Worm (Caenorhabditis elegans) whole organism, L1 larva: Measurements from ENCODE around the gene H20E11.1.

Experiments used
- C16A3.4 ChIP-seq: fragments of 150-350 bp; optimal IDR thresholded peaks from 2 replicates; lab custom pipeline; 2014; ENCODE audit warnings: missing biosample characterization, missing genetic modification characterization
- C34B4.2 ChIP-seq: sonication (generic microtip); optimal IDR thresholded peaks from 2 replicates; lab custom pipeline; 2017; ENCODE audit warnings: mild to moderate bottlenecking, missing genetic modification characterization, missing compliant biosample characterization
- aha-1 ChIP-seq: fragments of 150-350 bp; optimal IDR thresholded peaks from 2 replicates; lab custom pipeline; 2014; ENCODE audit warnings: missing biosample characterization, missing genetic modification characterization
- alr-1 ChIP-seq: fragments of 200-800 bp; sonication (Bioruptor generic); optimal IDR thresholded peaks from 2 replicates; lab custom pipeline; 2018; ENCODE audit warnings: borderline replicate concordance, mild to moderate bottlenecking, missing genetic modification characterization, missing compliant biosample characterization
- aly-2 ChIP-seq: fragments of 150-350 bp; optimal IDR thresholded peaks from 2 replicates; lab custom pipeline; 2014; ENCODE audit warnings: missing biosample characterization, missing genetic modification characterization
- ama-1 ChIP-seq: fragments of 150-350 bp; optimal IDR thresholded peaks from 2 replicates; lab custom pipeline; 2014
- ceh-8 ChIP-seq: fragments of 200-800 bp; sonication (Bioruptor generic); optimal IDR thresholded peaks from 2 replicates; lab custom pipeline; 2018; ENCODE audit warnings: mild to moderate bottlenecking, missing genetic modification characterization, moderate library complexity, missing compliant biosample characterization
- ceh-88 ChIP-seq: fragments of 200-800 bp; sonication (Bioruptor generic); IDR thresholded peaks from 2 replicates; pipeline ENCODE4 v1.3.6; 2022; ENCODE audit warnings: missing genetic modification characterization, missing compliant biosample characterization
- ces-1 ChIP-seq: fragments of 150-350 bp; optimal IDR thresholded peaks from 2 replicates; lab custom pipeline; 2014; ENCODE audit warnings: missing biosample characterization, missing genetic modification reagents, missing genetic modification characterization
- dpl-1 ChIP-seq, 3 experiments: fragments of 150-350 bp in 2 of 3; sonication (generic microtip) in 1 of 3; optimal IDR thresholded peaks; 2 replicates each; lab custom pipeline; 2014 to 2017; ENCODE audit warnings: missing biosample characterization in 3 of 3, missing genetic modification characterization in 3 of 3, missing genetic modification reagents in 3 of 3
- efl-3 ChIP-seq: fragments of 200-800 bp; sonication (Bioruptor generic); optimal IDR thresholded peaks from 2 replicates; lab custom pipeline; 2018; ENCODE audit warnings: mild to moderate bottlenecking, missing genetic modification characterization, missing compliant biosample characterization
- egl-27 ChIP-seq, 2 experiments: fragments of 150-350 bp in 1 of 2; sonication (generic microtip); optimal IDR thresholded peaks; 3 replicates each; lab custom pipeline; 2017 to 2018; ENCODE audit warnings: missing biosample characterization in 2 of 2, missing genetic modification characterization in 2 of 2, missing genetic modification reagents in 2 of 2
- elt-2 ChIP-seq: sonication (generic microtip); optimal IDR thresholded peaks from 2 replicates; lab custom pipeline; 2016; ENCODE audit warnings: missing genetic modification characterization, mild to moderate bottlenecking, inconsistent platforms, missing compliant biosample characterization, missing genetic modification reagents
- fkh-10 ChIP-seq: sonication (generic microtip); optimal IDR thresholded peaks from 2 replicates; lab custom pipeline; 2017; ENCODE audit warnings: missing biosample characterization, missing genetic modification reagents, missing genetic modification characterization
- fkh-8 ChIP-seq: sonication (generic microtip); optimal IDR thresholded peaks from 2 replicates; lab custom pipeline; 2016; ENCODE audit warnings: mild to moderate bottlenecking, missing genetic modification characterization, missing compliant biosample characterization
- fos-1 ChIP-seq: fragments of 150-350 bp; optimal IDR thresholded peaks from 2 replicates; lab custom pipeline; 2014; ENCODE audit warnings: missing biosample characterization, missing genetic modification characterization
- hlh-17 ChIP-seq: fragments of 200-800 bp; sonication (Bioruptor generic); optimal IDR thresholded peaks from 2 replicates; lab custom pipeline; 2018; ENCODE audit warnings: missing genetic modification characterization, mild to moderate bottlenecking, missing compliant biosample characterization, moderate library complexity, borderline replicate concordance
- irx-1 ChIP-seq: sonication (generic microtip); optimal IDR thresholded peaks from 2 replicates; lab custom pipeline; 2016; ENCODE audit warnings: missing genetic modification characterization, missing compliant biosample characterization
- lin-14 ChIP-seq: fragments of 200-800 bp; sonication (Bioruptor generic); optimal IDR thresholded peaks from 2 replicates; lab custom pipeline; 2018; ENCODE audit warnings: mild to moderate bottlenecking, missing genetic modification characterization, moderate library complexity, missing compliant biosample characterization
- lin-15B ChIP-seq: fragments of 150-350 bp; sonication (generic microtip); optimal IDR thresholded peaks from 3 replicates; lab custom pipeline; 2014; ENCODE audit warnings: missing biosample characterization, missing genetic modification characterization
- lin-35 ChIP-seq, 2 experiments: fragments of 150-350 bp; optimal IDR thresholded peaks; 2 replicates each; lab custom pipeline; 2014; ENCODE audit warnings: missing biosample characterization in 2 of 2, missing genetic modification characterization in 2 of 2, missing genetic modification reagents in 2 of 2
- lin-39 ChIP-seq: fragments of 150-350 bp; optimal IDR thresholded peaks from 2 replicates; lab custom pipeline; 2014; ENCODE audit warnings: missing biosample characterization, missing genetic modification reagents, missing genetic modification characterization
- lsy-2 ChIP-seq, 2 experiments: fragments of 150-350 bp; optimal IDR thresholded peaks; 2 replicates each; lab custom pipeline; 2014; ENCODE audit warnings: missing biosample characterization in 2 of 2, missing genetic modification characterization in 2 of 2
- mef-2 ChIP-seq: fragments of 150-350 bp; optimal IDR thresholded peaks from 2 replicates; lab custom pipeline; 2014; ENCODE audit warnings: missing biosample characterization, missing genetic modification characterization
- nhr-237 ChIP-seq: fragments of 150-350 bp; optimal IDR thresholded peaks from 2 replicates; lab custom pipeline; 2014; ENCODE audit warnings: missing biosample characterization, missing genetic modification characterization
- nhr-84 ChIP-seq: sonication (generic microtip); optimal IDR thresholded peaks from 2 replicates; lab custom pipeline; 2017; ENCODE audit warnings: missing biosample characterization, missing genetic modification characterization
- nhr-85 ChIP-seq: sonication (generic microtip); peaks from one replicate; lab custom pipeline; 2016; ENCODE audit warnings: missing genetic modification characterization, inconsistent platforms, missing compliant biosample characterization
- nhr-90 ChIP-seq: sonication (generic microtip); optimal IDR thresholded peaks from 2 replicates; lab custom pipeline; 2016; ENCODE audit warnings: mild to moderate bottlenecking, missing genetic modification characterization, missing compliant biosample characterization; ENCODE audit not compliant: poor library complexity
- pax-3 ChIP-seq: fragments of 200-800 bp; sonication (Bioruptor generic); optimal IDR thresholded peaks from 2 replicates; lab custom pipeline; 2018; ENCODE audit warnings: mild to moderate bottlenecking, missing genetic modification characterization, moderate library complexity, missing compliant biosample characterization
- pqm-1 ChIP-seq: sonication (generic microtip); optimal IDR thresholded peaks from 3 replicates; lab custom pipeline; 2017; ENCODE audit warnings: missing biosample characterization, missing genetic modification characterization
- rnt-1 ChIP-seq: sonication (generic microtip); optimal IDR thresholded peaks from 2 replicates; lab custom pipeline; 2016; ENCODE audit warnings: mild to moderate bottlenecking, missing genetic modification characterization, moderate library complexity, missing compliant biosample characterization
- skn-1 ChIP-seq: fragments of 150-350 bp; optimal IDR thresholded peaks from 2 replicates; lab custom pipeline; 2014; ENCODE audit warnings: missing biosample characterization, missing genetic modification characterization
- sox-4 ChIP-seq: sonication (generic microtip); optimal IDR thresholded peaks from 2 replicates; lab custom pipeline; 2016; ENCODE audit warnings: missing genetic modification characterization, missing compliant biosample characterization
- sptf-1 ChIP-seq: fragments of 150-350 bp; optimal IDR thresholded peaks from 2 replicates; lab custom pipeline; 2014; ENCODE audit warnings: missing biosample characterization, missing genetic modification characterization
- swsn-7 ChIP-seq: sonication (generic microtip); optimal IDR thresholded peaks from 2 replicates; lab custom pipeline; 2016; ENCODE audit warnings: missing genetic modification characterization, missing compliant biosample characterization
- unc-130 ChIP-seq: fragments of 150-350 bp; optimal IDR thresholded peaks from 2 replicates; lab custom pipeline; 2017; ENCODE audit warnings: missing biosample characterization, missing genetic modification characterization, inconsistent platforms
- unc-86 ChIP-seq: sonication (generic microtip); optimal IDR thresholded peaks from 2 replicates; lab custom pipeline; 2016; ENCODE audit warnings: missing genetic modification characterization, missing compliant biosample characterization
- unc-98 ChIP-seq: fragments of 200-800 bp; sonication (Bioruptor generic); IDR thresholded peaks from 2 replicates; pipeline ENCODE4 v1.3.6; 2022; ENCODE audit warnings: missing genetic modification characterization, missing compliant biosample characterization
- xbp-1 ChIP-seq: sonication (generic microtip); optimal IDR thresholded peaks from 2 replicates; lab custom pipeline; 2016; ENCODE audit warnings: missing genetic modification characterization, missing compliant biosample characterization
- zip-4 ChIP-seq: fragments of 200-800 bp; sonication (Bioruptor generic); optimal IDR thresholded peaks from 2 replicates; lab custom pipeline; 2018; ENCODE audit warnings: mild to moderate bottlenecking, missing genetic modification characterization, moderate library complexity, missing compliant biosample characterization

H20E11.1 gene

ce11 chrIV:6793310-6793966 lies 36.5 kb upstream of the H20E11.1 start:
- TF ChIP-seq C34B4.2 (tag; lab: Kevin White, UChicago) (no peak), lin-35 (GFP tag; optimal IDR thresholded peaks at IDR 0.05; lab: Kevin White, UChicago) (no peak), unc-130 (tag; lab: Kevin White, UChicago) (no peak), efl-3 (GFP tag; lab: Kevin White, UChicago) (no peak), ceh-88 (no peak), alr-1 (tag; lab: Kevin White, UChicago) (no peak), sox-4 (tag; lab: Kevin White, UChicago) (no peak), unc-98 (GFP tag; lab: Robert Waterston, UW) (no peak), mef-2 (tag; lab: Kevin White, UChicago) (no peak), ceh-8 (GFP tag; lab: Kevin White, UChicago) (no peak), nhr-90 (tag; lab: Kevin White, UChicago) (no peak), C16A3.4 (tag; lab: Kevin White, UChicago) (no peak), egl-27 (tag; optimal IDR thresholded peaks at IDR 0.05; lab: Kevin White, UChicago) (no peak)

DNA sequence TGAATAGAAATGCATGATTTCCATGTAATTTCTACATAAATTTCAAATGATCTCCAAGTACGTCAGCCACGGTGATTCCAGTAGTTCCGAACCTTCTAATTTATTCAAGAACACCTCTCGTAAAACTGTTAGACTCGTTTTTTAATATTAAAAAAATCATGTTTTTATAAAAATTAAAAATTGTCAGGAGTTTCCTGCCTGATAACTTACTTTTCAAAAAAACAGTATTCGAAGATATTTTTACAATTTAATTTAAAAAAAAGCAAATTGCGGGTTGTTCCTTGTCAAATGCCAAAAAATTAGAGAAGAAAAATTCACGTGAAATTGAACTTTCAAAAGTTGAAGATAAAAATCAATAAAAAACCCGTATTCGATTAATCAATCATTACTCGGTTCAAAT lies 34.4 kb upstream of the H20E11.1 start, which contains the start of the genes C17H12.3 and C17H12.12:
TSS of gene C17H12.3 (minus strand) at position 101 of the 400 bp plus-strand sequence.
TSS of gene C17H12.12 (plus strand) at position 396 of the 400 bp plus-strand sequence.
- TF ChIP-seq lin-35 (GFP tag; optimal IDR thresholded peaks at IDR 0.05; lab: Kevin White, UChicago) (no peak), dpl-1 (GFP tag; optimal IDR thresholded peaks at IDR 0.05; lab: Kevin White, UChicago) (no peak), unc-98 (GFP tag; lab: Robert Waterston, UW) (no peak), ces-1 (no peak)
- TF ChIP-seq, all 84 proteins: peak for 0

- TF ChIP-seq lin-35 (GFP tag; optimal IDR thresholded peaks at IDR 0.05; lab: Kevin White, UChicago), result peak in 1 of 2 experiments; percentile 23
- TF ChIP-seq ama-1 (lab: Kevin White, UChicago), result no peak
- peak; percentile 5 for TF ChIP-seq pqm-1
- no peak for TF ChIP-seq swsn-7
- TF ChIP-seq nhr-85 (tag; lab: Kevin White, UChicago), result no peak
- TF ChIP-seq fkh-10 (GFP tag; lab: Kevin White, UChicago), result no peak
- TF ChIP-seq nhr-90 (tag; lab: Kevin White, UChicago), result no peak
- TF ChIP-seq rnt-1 (tag; lab: Kevin White, UChicago), result no peak
- peak; percentile 55 for TF ChIP-seq elt-2 (tag; lab: Kevin White, UChicago)
- no peak for TF ChIP-seq nhr-237
- TF ChIP-seq xbp-1, result no peak
- TF ChIP-seq fkh-8 (tag; lab: Kevin White, UChicago), result no peak
- no peak for TF ChIP-seq hlh-17
Measured at ce11 chrIV:6802132-6802531, 27.8 kb upstream of the H20E11.1 start, which contains the start of the genes cest-4 and C17H12.11. Gene cest-4, minus strand, starts transcription at chrIV:6802337. Gene C17H12.11, plus strand, starts transcription at chrIV:6802387.

DNA sequence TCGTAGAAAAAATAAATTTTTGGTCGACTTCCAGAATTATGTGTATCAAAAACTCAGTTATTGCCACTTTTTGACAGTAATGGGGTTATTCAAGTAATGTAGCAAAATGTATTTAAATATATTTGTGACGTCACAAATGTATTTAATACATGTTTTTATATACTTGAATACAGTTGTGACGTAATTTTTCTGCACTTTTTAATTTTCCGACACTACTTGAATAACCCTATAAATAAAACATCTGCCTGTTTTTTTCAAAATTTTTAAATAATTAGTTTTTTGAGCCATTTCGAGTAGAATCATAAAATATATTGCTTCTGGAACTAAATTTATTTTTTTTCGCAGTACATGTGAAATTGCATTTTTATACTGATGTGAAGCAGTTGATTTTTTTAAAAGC lies 26.7 kb upstream of the H20E11.1 start:
- TF ChIP-seq irx-1 (tag; lab: Kevin White, UChicago), result no peak
- no peak for TF ChIP-seq lin-14 (GFP tag; lab: Kevin White, UChicago)
- no peak for TF ChIP-seq hlh-17
- no peak for TF ChIP-seq aly-2 (tag; lab: Kevin White, UChicago)
- no peak for TF ChIP-seq fkh-8 (tag; lab: Kevin White, UChicago)
- TF ChIP-seq nhr-84 (tag; lab: Kevin White, UChicago), result no peak
- no peak for TF ChIP-seq aha-1 (tag; lab: Kevin White, UChicago)
- no peak for TF ChIP-seq ces-1
- TF ChIP-seq nhr-237, result no peak
- no peak for TF ChIP-seq lsy-2 (tag; optimal IDR thresholded peaks at IDR 0.05; lab: Kevin White, UChicago)
- no peak for TF ChIP-seq unc-86 (tag; lab: Kevin White, UChicago)
- TF ChIP-seq fos-1 (tag; lab: Kevin White, UChicago), result no peak
- no peak for TF ChIP-seq lin-15B
- TF ChIP-seq ama-1 (lab: Kevin White, UChicago), result no peak
- no peak for TF ChIP-seq pax-3 (tag; lab: Kevin White, UChicago)
- no peak for TF ChIP-seq lin-39 (tag; lab: Kevin White, UChicago)
- no peak for TF ChIP-seq sptf-1 (tag; lab: Kevin White, UChicago)
- no peak for TF ChIP-seq skn-1 (tag; lab: Kevin White, UChicago)
- no peak for TF ChIP-seq zip-4
